Fruit fly (Drosophila melanogaster): ENCODE results near the gene CG17030.

Gene CG17030

DNA sequence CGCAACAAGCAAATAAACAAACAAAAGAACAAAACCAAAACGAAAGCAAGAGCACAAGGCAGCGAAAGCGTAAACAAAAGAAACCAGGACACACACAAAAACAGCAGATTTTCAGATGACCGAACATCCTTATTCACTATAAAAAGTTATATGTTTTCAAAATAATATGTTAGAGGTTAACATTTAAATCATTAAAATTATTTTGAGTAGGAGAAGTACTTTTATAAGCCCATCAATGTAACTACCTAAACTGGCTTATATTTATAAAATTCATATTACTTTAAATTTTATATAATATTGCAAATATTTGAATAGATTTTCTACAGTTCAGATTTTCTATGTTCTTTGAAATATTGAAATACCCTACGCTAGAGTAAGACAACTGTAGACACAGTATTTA, 13.8 kb downstream of the CG17030 start (continued):
- no peak for TF ChIP-seq corto (GFP tag; optimal IDR thresholded peaks at IDR 0.05)

Data from whole organism, embryonic.